Fruit fly (Drosophila melanogaster) whole organism, embryonic: ENCODE data around the gene CG7183.

Experiments used
- CG10147 ChIP-seq: fragments of 200-800 bp; sonication (Bioruptor generic); optimal IDR thresholded peaks from 2 replicates; lab custom pipeline; 2019; ENCODE audit warnings: missing biosample characterization, mild to moderate bottlenecking, missing genetic modification characterization, moderate library complexity
- CG10274 ChIP-seq: fragments of 200-800 bp; sonication (Bioruptor generic); optimal IDR thresholded peaks from 3 replicates; lab custom pipeline; 2017; ENCODE audit warnings: missing biosample characterization, mild to moderate bottlenecking, missing genetic modification characterization
- CG10462 ChIP-seq: fragments of 200-800 bp; sonication (Bioruptor generic); optimal IDR thresholded peaks from 2 replicates; lab custom pipeline; 2016; ENCODE audit warnings: missing biosample characterization, missing genetic modification characterization
- CG10979 ChIP-seq: fragments of 200-800 bp; sonication (Bioruptor generic); optimal IDR thresholded peaks from 2 replicates; lab custom pipeline; 2018; ENCODE audit warnings: missing biosample characterization, mild to moderate bottlenecking, missing genetic modification characterization, moderate library complexity
- CG12236 ChIP-seq: fragments of 200-800 bp; sonication (Bioruptor generic); optimal IDR thresholded peaks from 2 replicates; lab custom pipeline; 2016; ENCODE audit warnings: missing biosample characterization, missing genetic modification characterization
- CG14860 ChIP-seq: fragments of 200-800 bp; sonication (Bioruptor generic); IDR thresholded peaks from 3 replicates; pipeline ENCODE4 v1.3.6; 2022; ENCODE audit warnings: missing biosample characterization, missing genetic modification characterization; ENCODE audit not compliant: partially characterized antibody
- CG1529 ChIP-seq: fragments of 200-800 bp; sonication (Bioruptor generic); optimal IDR thresholded peaks from 3 replicates; lab custom pipeline; 2018; ENCODE audit warnings: missing biosample characterization, missing genetic modification characterization
- CG1603 ChIP-seq: fragments of 200-800 bp; sonication (Bioruptor generic); optimal IDR thresholded peaks from 2 replicates; lab custom pipeline; 2019; ENCODE audit warnings: missing biosample characterization, mild to moderate bottlenecking, missing genetic modification characterization, moderate library complexity
- CG17912 ChIP-seq: fragments of 200-800 bp; sonication (Bioruptor generic); optimal IDR thresholded peaks from 2 replicates; lab custom pipeline; 2018; ENCODE audit warnings: missing biosample characterization, mild to moderate bottlenecking, missing genetic modification characterization
- CG18011 ChIP-seq: fragments of 200-800 bp; sonication (Bioruptor generic); optimal IDR thresholded peaks from 2 replicates; lab custom pipeline; 2017; ENCODE audit warnings: missing biosample characterization, missing genetic modification characterization, mild to moderate bottlenecking, moderate library complexity, missing genotype
- CG18599 ChIP-seq: fragments of 200-800 bp; sonication (Bioruptor generic); optimal IDR thresholded peaks from 3 replicates; lab custom pipeline; 2017; ENCODE audit warnings: missing biosample characterization, missing genetic modification characterization, mild to moderate bottlenecking, moderate library complexity, missing genetic modification reagents
- CG34376 ChIP-seq: fragments of 200-800 bp; sonication (Bioruptor generic); optimal IDR thresholded peaks from 2 replicates; lab custom pipeline; 2018; ENCODE audit warnings: missing biosample characterization, mild to moderate bottlenecking, missing genetic modification characterization
- CG4617 ChIP-seq: fragments of 200-800 bp; sonication (Bioruptor generic); optimal IDR thresholded peaks from 3 replicates; lab custom pipeline; 2016; ENCODE audit warnings: missing biosample characterization, missing genetic modification characterization, borderline replicate concordance
- CG5953 ChIP-seq: fragments of 200-800 bp; sonication (Bioruptor generic); IDR thresholded peaks from 2 replicates; pipeline ENCODE4 v1.3.6; 2022; ENCODE audit warnings: missing biosample characterization, missing genetic modification characterization
- CG6254 ChIP-seq: fragments of 200-800 bp; sonication (Bioruptor generic); optimal IDR thresholded peaks from 3 replicates; lab custom pipeline; 2017; ENCODE audit warnings: mild to moderate bottlenecking, missing biosample characterization, missing genetic modification reagents, missing genetic modification characterization
- CG6683 ChIP-seq: fragments of 200-800 bp; sonication (Bioruptor generic); optimal IDR thresholded peaks from 2 replicates; lab custom pipeline; 2017; ENCODE audit warnings: missing biosample characterization, mild to moderate bottlenecking, missing genetic modification characterization, missing genetic modification reagents
- CG6813 ChIP-seq: fragments of 200-800 bp; sonication (Bioruptor generic); optimal IDR thresholded peaks from 2 replicates; lab custom pipeline; 2017; ENCODE audit warnings: missing biosample characterization, missing genetic modification characterization, mild to moderate bottlenecking, moderate library complexity, missing genetic modification reagents
- CG7357 ChIP-seq: fragments of 200-800 bp; sonication (Bioruptor generic); IDR thresholded peaks from 3 replicates; pipeline ENCODE4 v1.3.6; 2022; ENCODE audit warnings: missing biosample characterization, missing genetic modification characterization
- CoRest ChIP-seq: fragments of 200-800 bp; sonication (Bioruptor generic); optimal IDR thresholded peaks from 3 replicates; lab custom pipeline; 2018; ENCODE audit warnings: missing biosample characterization, mild to moderate bottlenecking, missing genetic modification characterization, moderate library complexity
- Dek ChIP-seq: fragments of 200-800 bp; sonication (Bioruptor generic); optimal IDR thresholded peaks from 3 replicates; lab custom pipeline; 2019; ENCODE audit warnings: missing biosample characterization, mild to moderate bottlenecking, missing genetic modification characterization, moderate library complexity
- Doc3 ChIP-seq: fragments of 200-800 bp; sonication (Bioruptor generic); IDR thresholded peaks from 3 replicates; pipeline ENCODE4 v1.3.6; 2022; ENCODE audit warnings: missing biosample characterization, missing genetic modification characterization; ENCODE audit not compliant: partially characterized antibody
- E2f2 ChIP-seq: fragments of 200-800 bp; sonication (Bioruptor generic); IDR thresholded peaks from 2 replicates; pipeline ENCODE4 v1.3.6; 2022; ENCODE audit warnings: missing biosample characterization, missing genetic modification characterization
- Fer2 ChIP-seq: fragments of 200-800 bp; sonication (Bioruptor generic); optimal IDR thresholded peaks from 2 replicates; lab custom pipeline; 2018; ENCODE audit warnings: missing biosample characterization, mild to moderate bottlenecking, missing genetic modification characterization, moderate library complexity
- GATAe ChIP-seq: fragments of 200-800 bp; sonication (Bioruptor generic); conservative IDR thresholded peaks from 2 replicates; pipeline ENCODE4 v1.3.6; 2022; ENCODE audit warnings: missing biosample characterization, missing genetic modification characterization
- H15 ChIP-seq: fragments of 200-800 bp; sonication (Bioruptor generic); IDR thresholded peaks from 3 replicates; pipeline ENCODE4 v1.3.6; 2022; ENCODE audit warnings: missing biosample characterization, missing genetic modification characterization
- HmgD ChIP-seq: fragments of 200-800 bp; sonication (Bioruptor generic); optimal IDR thresholded peaks from 3 replicates; lab custom pipeline; 2016; ENCODE audit warnings: missing biosample characterization, missing genetic modification characterization
- Hsf ChIP-seq: fragments of 200-800 bp; sonication (Bioruptor generic); optimal IDR thresholded peaks from 3 replicates; lab custom pipeline; 2016; ENCODE audit warnings: missing biosample characterization, missing genetic modification characterization
- Lim3 ChIP-seq: fragments of 200-800 bp; sonication (Bioruptor generic); IDR thresholded peaks from 2 replicates; pipeline ENCODE4 v1.3.6; 2022; ENCODE audit warnings: missing biosample characterization, missing genetic modification characterization
- MTF-1 ChIP-seq: fragments of 200-800 bp; sonication (Bioruptor generic); optimal IDR thresholded peaks from 2 replicates; lab custom pipeline; 2018; ENCODE audit warnings: missing biosample characterization, mild to moderate bottlenecking, missing genetic modification characterization, borderline replicate concordance
- Sox102F ChIP-seq: fragments of 200-800 bp; sonication (Bioruptor generic); optimal IDR thresholded peaks from 2 replicates; lab custom pipeline; 2018; ENCODE audit warnings: missing biosample characterization, mild to moderate bottlenecking, missing genetic modification characterization, moderate library complexity
- Tbp ChIP-seq: fragments of >200 bp; optimal IDR thresholded peaks from 2 replicates; lab custom pipeline; 2018; ENCODE audit warnings: missing biosample characterization, missing genetic modification characterization
- cad ChIP-seq: fragments of >200 bp; optimal IDR thresholded peaks from 2 replicates; lab custom pipeline; 2017; ENCODE audit warnings: missing biosample characterization, missing genetic modification characterization
- cas ChIP-seq: fragments of 200-800 bp; sonication (Bioruptor generic); IDR thresholded peaks from 2 replicates; pipeline ENCODE4 v1.3.6; 2022; ENCODE audit warnings: missing biosample characterization, missing genetic modification characterization
- crc ChIP-seq: fragments of 200-800 bp; sonication (Bioruptor generic); optimal IDR thresholded peaks from 2 replicates; lab custom pipeline; 2016; ENCODE audit warnings: missing biosample characterization, missing genetic modification characterization
- fd3F ChIP-seq: fragments of 200-800 bp; sonication (Bioruptor generic); optimal IDR thresholded peaks from 2 replicates; lab custom pipeline; 2018; ENCODE audit warnings: missing biosample characterization, mild to moderate bottlenecking, missing genetic modification characterization, moderate library complexity
- fd64A ChIP-seq: fragments of 200-800 bp; sonication (Bioruptor generic); optimal IDR thresholded peaks from 3 replicates; lab custom pipeline; 2018; ENCODE audit warnings: missing biosample characterization, mild to moderate bottlenecking, missing genetic modification characterization
- grau ChIP-seq: fragments of 200-800 bp; optimal IDR thresholded peaks from 3 replicates; lab custom pipeline; 2019; ENCODE audit warnings: missing biosample characterization, mild to moderate bottlenecking, missing genetic modification characterization, moderate library complexity
- gro ChIP-seq: fragments of 200-800 bp; sonication (Bioruptor generic); optimal IDR thresholded peaks from 2 replicates; lab custom pipeline; 2016; ENCODE audit warnings: missing biosample characterization, missing genetic modification characterization
- gsb-n ChIP-seq: fragments of 200-800 bp; sonication (Bioruptor generic); optimal IDR thresholded peaks from 3 replicates; lab custom pipeline; 2018; ENCODE audit warnings: missing biosample characterization, mild to moderate bottlenecking, missing genetic modification characterization
- hkb ChIP-seq, 2 experiments: fragments of 200-800 bp in 1 of 2; fragments of >200 bp in 1 of 2; sonication (Bioruptor generic) in 1 of 2; IDR thresholded peaks in 1 of 2; optimal IDR thresholded peaks in 1 of 2; 2 replicates each; pipeline versions ENCODE4 v1.3.6 to Lab custom; 2017 to 2022; ENCODE audit warnings: missing biosample characterization in 1 of 2, missing genetic modification characterization in 1 of 2
- hth ChIP-seq: fragments of >200 bp; optimal IDR thresholded peaks from 2 replicates; lab custom pipeline; 2017; ENCODE audit warnings: inconsistent platforms
- jumu ChIP-seq: fragments of 200-800 bp; sonication (Bioruptor generic); optimal IDR thresholded peaks from 3 replicates; lab custom pipeline; 2016; ENCODE audit warnings: missing biosample characterization, missing genetic modification characterization
- kah ChIP-seq: fragments of 200-800 bp; sonication (Bioruptor generic); optimal IDR thresholded peaks from 2 replicates; lab custom pipeline; 2018; ENCODE audit warnings: missing biosample characterization, mild to moderate bottlenecking, missing genetic modification characterization
- ken ChIP-seq: fragments of 200-800 bp; sonication (Bioruptor generic); IDR thresholded peaks from 3 replicates; pipeline ENCODE4 v1.3.6; 2022; ENCODE audit warnings: missing biosample characterization, missing genetic modification characterization
- lola ChIP-seq, 3 experiments: fragments of >200 bp in 2 of 3; fragments of 200-800 bp in 1 of 3; sonication (Bioruptor generic) in 1 of 3; optimal IDR thresholded peaks; 2 replicates each; lab custom pipeline; 2017 to 2019; ENCODE audit warnings: missing biosample characterization in 3 of 3, missing genetic modification characterization in 3 of 3, mild to moderate bottlenecking in 1 of 3, moderate library complexity in 1 of 3
- mld ChIP-seq: fragments of 200-800 bp; sonication (Bioruptor generic); IDR thresholded peaks from 3 replicates; pipeline ENCODE4 v1.3.6; 2022; ENCODE audit warnings: missing biosample characterization, missing genetic modification characterization; ENCODE audit not compliant: partially characterized antibody
- seq ChIP-seq: fragments of 200-800 bp; sonication (Bioruptor generic); IDR thresholded peaks from 2 replicates; pipeline ENCODE4 v1.3.6; 2022; ENCODE audit warnings: missing biosample characterization, missing genetic modification characterization
- trh ChIP-seq: fragments of 200-800 bp; sonication (Bioruptor generic); optimal IDR thresholded peaks from 2 replicates; lab custom pipeline; 2016; ENCODE audit warnings: missing biosample characterization, missing genetic modification characterization
- vfl ChIP-seq: fragments of 200-800 bp; sonication (Bioruptor generic); optimal IDR thresholded peaks from 2 replicates; lab custom pipeline; 2016; ENCODE audit warnings: missing biosample characterization, missing genetic modification characterization
- zen2 ChIP-seq: fragments of 200-800 bp; sonication (Bioruptor generic); IDR thresholded peaks from 3 replicates; pipeline ENCODE4 v1.3.6; 2022; ENCODE audit warnings: missing biosample characterization, missing genetic modification characterization; ENCODE audit not compliant: partially characterized antibody

Gene CG7183

DNA sequence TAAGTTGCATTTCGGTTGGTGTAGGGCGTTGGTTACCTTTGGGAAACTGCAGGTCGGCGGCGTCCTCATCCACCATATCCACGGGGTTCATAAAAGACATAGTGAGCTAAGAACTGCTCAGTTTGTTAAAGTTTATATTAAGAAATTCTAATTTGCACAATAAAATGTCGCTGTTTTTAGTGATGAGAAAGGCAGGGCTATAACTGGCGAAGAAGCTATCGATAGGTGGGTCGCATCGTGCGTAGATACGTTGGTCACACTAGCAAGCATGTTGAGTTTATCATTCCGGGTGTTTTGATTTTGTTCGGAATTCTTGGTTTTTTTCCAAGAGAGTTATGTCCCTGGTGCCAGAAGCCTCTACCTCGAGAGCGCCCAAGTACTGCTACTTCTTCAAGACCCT, 34.8 kb upstream of the CG7183 start, which contains the start of the genes Ada2a, Polr2D, Tgs1 and moi:
Gene Ada2a (minus strand): TSS at position 207 of the 400 bp plus-strand sequence.
Gene Polr2D (minus strand): TSS at position 207 of the 400 bp plus-strand sequence.
Gene Tgs1 (plus strand): TSS at position 250 of the 400 bp plus-strand sequence.
Gene moi (plus strand): TSS at position 250 of the 400 bp plus-strand sequence.
- TF ChIP-seq crc (GFP tag; lab: Kevin White, UChicago) = no peak
- peak; percentile 76 for TF ChIP-seq Doc3
- no peak for TF ChIP-seq CG10462 (GFP tag; lab: Kevin White, UChicago)
- no peak for TF ChIP-seq trh (GFP tag; lab: Kevin White, UChicago)
- TF ChIP-seq CG12236 (GFP tag; lab: Kevin White, UChicago) = no peak
- no peak for TF ChIP-seq CG18599 (GFP tag; lab: Kevin White, UChicago)
- no peak for TF ChIP-seq CG6813 (GFP tag; lab: Kevin White, UChicago)
- no peak for TF ChIP-seq CG6254 (GFP tag; lab: Kevin White, UChicago)
- TF ChIP-seq HmgD (GFP tag; lab: Kevin White, UChicago) = no peak
- TF ChIP-seq jumu (GFP tag; lab: Kevin White, UChicago) = no peak
- no peak for TF ChIP-seq fd64A
- peak; percentile 67 for TF ChIP-seq CG14860
- TF ChIP-seq E2f2 (GFP tag; lab: Robert Waterston, UW) = peak; percentile 79
- TF ChIP-seq CG1529 (GFP tag; lab: Kevin White, UChicago) = no peak
- TF ChIP-seq ken (GFP tag; lab: Robert Waterston, UW) = no peak
- peak; percentile 15 for TF ChIP-seq gro (GFP tag; lab: Kevin White, UChicago)
- TF ChIP-seq lola (GFP tag; optimal IDR thresholded peaks at IDR 0.05; lab: Kevin White, UChicago) = no peak
- peak; percentile 47 for TF ChIP-seq hkb (optimal IDR thresholded peaks at IDR 0.05; lab: Kevin White, UChicago)
- no peak for TF ChIP-seq hkb (GFP tag; IDR thresholded peaks at IDR 0.05; lab: Robert Waterston, UW)
- no peak for TF ChIP-seq grau (tag; lab: Kevin White, UChicago)
- no peak for TF ChIP-seq Fer2 (tag; lab: Kevin White, UChicago)
- TF ChIP-seq CG10147 = no peak
- TF ChIP-seq mld (GFP tag; lab: Robert Waterston, UW) = peak; percentile 74; the same call in 2 of the 3 replicates
- TF ChIP-seq kah = no peak
- no peak for TF ChIP-seq vfl (GFP tag; lab: Kevin White, UChicago)
- TF ChIP-seq Hsf (GFP tag; lab: Kevin White, UChicago) = no peak
- no peak for TF ChIP-seq Dek (tag; lab: Kevin White, UChicago)
- TF ChIP-seq CG5953 (GFP tag; lab: Robert Waterston, UW) = no peak
- TF ChIP-seq CG6683 (GFP tag; lab: Kevin White, UChicago) = no peak
- no peak for TF ChIP-seq Lim3
- no peak for TF ChIP-seq CG17912
- no peak for TF ChIP-seq Tbp
- TF ChIP-seq CG1603 = no peak
- no peak for TF ChIP-seq cad
- TF ChIP-seq cas = no peak
- no peak for TF ChIP-seq CG18011 (GFP tag; lab: Kevin White, UChicago)
- TF ChIP-seq gsb-n (tag; lab: Kevin White, UChicago) = no peak
- no peak for TF ChIP-seq CG34376 (GFP tag; lab: Kevin White, UChicago)
- no peak for TF ChIP-seq MTF-1 (GFP tag; lab: Kevin White, UChicago)
- no peak for TF ChIP-seq H15 (GFP tag; lab: Robert Waterston, UW)
- TF ChIP-seq zen2 (GFP tag; lab: Robert Waterston, UW) = peak; percentile 51; the same call in 1 of the 3 replicates
- TF ChIP-seq CG10274 (GFP tag; lab: Kevin White, UChicago) = no peak
- TF ChIP-seq GATAe (GFP tag; lab: Robert Waterston, UW) = no peak
- peak; percentile 92 for TF ChIP-seq CG4617
- no peak for TF ChIP-seq hth
- no peak for TF ChIP-seq seq (GFP tag; lab: Robert Waterston, UW)
- TF ChIP-seq CG7357 (GFP tag; lab: Robert Waterston, UW) = no peak
- no peak for TF ChIP-seq CoRest (tag; lab: Kevin White, UChicago)
- no peak for TF ChIP-seq CG10979 (tag; lab: Kevin White, UChicago)
- TF ChIP-seq Sox102F (GFP tag; lab: Kevin White, UChicago) = no peak
- TF ChIP-seq fd3F = no peak
